Fruit fly (Drosophila melanogaster): ENCODE measurements around the gene CheB38a.

CheB38a gene

dm6 chr2L:20780768-20781167 is 37.6 kb downstream of the CheB38a start (continued):
- TF ChIP-seq pan (optimal IDR thresholded peaks at IDR 0.05) (no peak), pan (GFP tag; optimal IDR thresholded peaks at IDR 0.05 in 1 of 2, IDR thresholded peaks at IDR 0.05 in 1 of 2) (peak in 1 of 2 experiments; percentile 43), CG1603 (tag; optimal IDR thresholded peaks at IDR 0.05) (peak; percentile 82), Dip2 (GFP tag; IDR thresholded peaks at IDR 0.05) (no peak), CG14710 (tag; optimal IDR thresholded peaks at IDR 0.05) (peak; percentile 56), CG17186 (GFP tag; optimal IDR thresholded peaks at IDR 0.05) (no peak), hkb (optimal IDR thresholded peaks at IDR 0.05) (no peak), hkb (GFP tag; IDR thresholded peaks at IDR 0.05) (peak; percentile 67), repo (GFP tag; optimal IDR thresholded peaks at IDR 0.05) (peak; percentile 12), Opbp (GFP tag; IDR thresholded peaks at IDR 0.05; ENCODE audit: partially characterized antibody) (no peak), CG9932 (GFP tag; IDR thresholded peaks at IDR 0.05) (no peak), C15 (GFP tag; IDR thresholded peaks at IDR 0.05) (no peak), tna (GFP tag; IDR thresholded peaks at IDR 0.05; ENCODE audit: partially characterized antibody) (no peak), CG12659 (GFP tag; optimal IDR thresholded peaks at IDR 0.05) (peak; percentile 52), CG17359 (tag; optimal IDR thresholded peaks at IDR 0.05) (peak; percentile 78), odd (GFP tag; optimal IDR thresholded peaks at IDR 0.05) (peak; percentile 72), MBD-R2 (GFP tag; IDR thresholded peaks at IDR 0.05) (peak; percentile 20; the same call in 1 of the 2 replicates), CG4282 (GFP tag; optimal IDR thresholded peaks at IDR 0.05) (peak; percentile 3), CG9817 (tag; optimal IDR thresholded peaks at IDR 0.05) (peak; percentile 9), CG16779 (GFP tag; IDR thresholded peaks at IDR 0.05) (no peak), CG5245 (GFP tag; optimal IDR thresholded peaks at IDR 0.05) (no peak), CG7556 (GFP tag; optimal IDR thresholded peaks at IDR 0.05) (peak; percentile 67), CG4707 (GFP tag; optimal IDR thresholded peaks at IDR 0.05) (peak; percentile 61), CG3163 (GFP tag; optimal IDR thresholded peaks at IDR 0.05) (no peak), nerfin-1 (tag; optimal IDR thresholded peaks at IDR 0.05) (peak; percentile 51), CG30403 (GFP tag; optimal IDR thresholded peaks at IDR 0.05) (peak; percentile 34), CG7372 (GFP tag; IDR thresholded peaks at IDR 0.05) (no peak), ham (GFP tag; IDR thresholded peaks at IDR 0.05) (peak; percentile 24; the same call in 1 of the 2 replicates), CG13624 (GFP tag; optimal IDR thresholded peaks at IDR 0.05) (peak; percentile 27), CG33557 (GFP tag; optimal IDR thresholded peaks at IDR 0.05) (peak; percentile 63), H2.0 (GFP tag; IDR thresholded peaks at IDR 0.05) (no peak), schlank (tag; optimal IDR thresholded peaks at IDR 0.05) (peak; percentile 86), CG32767 (GFP tag; IDR thresholded peaks at IDR 0.05) (no peak), CG7745 (tag; optimal IDR thresholded peaks at IDR 0.05) (peak; percentile 16), wek (GFP tag; optimal IDR thresholded peaks at IDR 0.05) (peak; percentile 81), CG15601 (tag; optimal IDR thresholded peaks at IDR 0.05) (peak; percentile 68), CG12236 (GFP tag; optimal IDR thresholded peaks at IDR 0.05) (peak; percentile 51), Oli (tag; optimal IDR thresholded peaks at IDR 0.05) (peak; percentile 28), Oaz (GFP tag; IDR thresholded peaks at IDR 0.05) (no peak), Six4 (GFP tag; optimal IDR thresholded peaks at IDR 0.05) (peak; percentile 29), CG1233 (GFP tag; optimal IDR thresholded peaks at IDR 0.05) (peak; percentile 78), Atf-2 (GFP tag; optimal IDR thresholded peaks at IDR 0.05) (peak; percentile 39), lbe (GFP tag; optimal IDR thresholded peaks at IDR 0.05) (peak; percentile 14), CG32772 (GFP tag; IDR thresholded peaks at IDR 0.05) (no peak), NC2α (GFP tag; optimal IDR thresholded peaks at IDR 0.05) (peak; percentile 43), esg (GFP tag; conservative IDR thresholded peaks at IDR 0.05) (no peak), eve (GFP tag; optimal IDR thresholded peaks at IDR 0.05) (no peak), tio (GFP tag; optimal IDR thresholded peaks at IDR 0.05) (no peak), Ssrp (tag; optimal IDR thresholded peaks at IDR 0.05) (no peak), NC2β (GFP tag; optimal IDR thresholded peaks at IDR 0.05) (peak; percentile 50), HmgZ (tag; optimal IDR thresholded peaks at IDR 0.05) (peak; percentile 37), Xbp1 (GFP tag; optimal IDR thresholded peaks at IDR 0.05) (no peak)

Data from whole organism, embryonic.